Worm (Caenorhabditis elegans): Measurements from ENCODE around the gene cpl-1.

- TF ChIP-seq Y79H2A.3 (GFP tag; conservative IDR thresholded peaks at IDR 0.05) = no peak
- no peak for TF ChIP-seq unc-62 (GFP tag; optimal IDR thresholded peaks at IDR 0.05)
Observed at ce11 chrV:16594514-16594913, 632 bp downstream of the cpl-1 start.

Data from whole organism, young adult.